Fruit fly (Drosophila melanogaster): ENCODE data around the gene CG14137.

The CG14137 gene

dm6 chr3L:11627819-11628483 lies 28.1 kb upstream of the CG14137 start, which contains the start of gene Apt1 (continued):
- TF ChIP-seq CG17359 (tag; optimal IDR thresholded peaks at IDR 0.05) (no peak), toy (GFP tag; IDR thresholded peaks at IDR 0.05) (no peak), CG13123 (GFP tag; optimal IDR thresholded peaks at IDR 0.05) (no peak), schlank (tag; optimal IDR thresholded peaks at IDR 0.05) (no peak), CG7357 (GFP tag; IDR thresholded peaks at IDR 0.05) (no peak), CG4404 (GFP tag; IDR thresholded peaks at IDR 0.05) (no peak), CG7928 (GFP tag; optimal IDR thresholded peaks at IDR 0.05) (no peak), CG8290 (GFP tag; optimal IDR thresholded peaks at IDR 0.05) (no peak), CG8290 (tag; optimal IDR thresholded peaks at IDR 0.05) (peak in 1 of 2 experiments; percentile 43), zf30C (GFP tag; optimal IDR thresholded peaks at IDR 0.05) (no peak), stc (GFP tag; IDR thresholded peaks at IDR 0.05) (no peak), CG7839 (tag; optimal IDR thresholded peaks at IDR 0.05) (no peak), trem (tag; optimal IDR thresholded peaks at IDR 0.05) (peak; percentile 19), oc (tag; optimal IDR thresholded peaks at IDR 0.05) (no peak), CG14860 (GFP tag; IDR thresholded peaks at IDR 0.05; ENCODE audit: partially characterized antibody) (peak; percentile 96), scrt (GFP tag; optimal IDR thresholded peaks at IDR 0.05) (no peak), pan (optimal IDR thresholded peaks at IDR 0.05) (no peak), pan (GFP tag; optimal IDR thresholded peaks at IDR 0.05 in 1 of 2, IDR thresholded peaks at IDR 0.05 in 1 of 2) (no peak), Bdp1 (GFP tag; optimal IDR thresholded peaks at IDR 0.05) (no peak), CG11398 (GFP tag; optimal IDR thresholded peaks at IDR 0.05) (no peak), z (GFP tag; IDR thresholded peaks at IDR 0.05) (no peak), ftz-f1 (GFP tag; optimal IDR thresholded peaks at IDR 0.05) (peak; percentile 39), ato (GFP tag; IDR thresholded peaks at IDR 0.05; ENCODE audit: partially characterized antibody) (peak; percentile 95), Ets97D (GFP tag; optimal IDR thresholded peaks at IDR 0.05) (peak; percentile 28), MBD-R2 (GFP tag; IDR thresholded peaks at IDR 0.05) (peak; percentile 85), CG9817 (tag; optimal IDR thresholded peaks at IDR 0.05) (no peak), tx (GFP tag; optimal IDR thresholded peaks at IDR 0.05) (no peak), CG10959 (GFP tag; IDR thresholded peaks at IDR 0.05) (no peak), CG42726 (GFP tag; IDR thresholded peaks at IDR 0.05; ENCODE audit: partially characterized antibody) (peak; percentile 97; the same call in 1 of the 2 replicates), Fer2 (tag; optimal IDR thresholded peaks at IDR 0.05) (no peak), corto (GFP tag; optimal IDR thresholded peaks at IDR 0.05) (no peak), Fer1 (GFP tag; optimal IDR thresholded peaks at IDR 0.05) (peak; percentile 1), CG12659 (GFP tag; optimal IDR thresholded peaks at IDR 0.05) (peak; percentile 39), Ravus (GFP tag; IDR thresholded peaks at IDR 0.05) (no peak), CrebB (tag; optimal IDR thresholded peaks at IDR 0.05) (no peak), Spps (tag; optimal IDR thresholded peaks at IDR 0.05) (no peak), zen2 (GFP tag; IDR thresholded peaks at IDR 0.05; ENCODE audit: partially characterized antibody) (peak; percentile 93), CG11247 (GFP tag; IDR thresholded peaks at IDR 0.05) (no peak), da (GFP tag; optimal IDR thresholded peaks at IDR 0.05) (no peak), Scr (GFP tag; IDR thresholded peaks at IDR 0.05; ENCODE audit: partially characterized antibody) (peak; percentile 95), hbn (GFP tag; IDR thresholded peaks at IDR 0.05; ENCODE audit: partially characterized antibody) (peak; percentile 86), CkIIα-i1 (GFP tag; IDR thresholded peaks at IDR 0.05) (no peak), Doc3 (GFP tag; IDR thresholded peaks at IDR 0.05; ENCODE audit: partially characterized antibody) (peak; percentile 93), CG18619 (GFP tag; optimal IDR thresholded peaks at IDR 0.05) (no peak), yki (optimal IDR thresholded peaks at IDR 0.05) (no peak), Asciz (GFP tag; optimal IDR thresholded peaks at IDR 0.05) (no peak), CG9609 (GFP tag; optimal IDR thresholded peaks at IDR 0.05) (no peak), fd3F (GFP tag; optimal IDR thresholded peaks at IDR 0.05) (no peak), CG18764 (GFP tag; optimal IDR thresholded peaks at IDR 0.05) (no peak), CG9437 (GFP tag; optimal IDR thresholded peaks at IDR 0.05) (no peak), Dp (GFP tag; optimal IDR thresholded peaks at IDR 0.05) (peak; percentile 69)

Measured in whole organism, embryonic.